Worm (Caenorhabditis elegans) whole organism, mixed stage, embryonic: Measurements from ENCODE around the gene T28C12.1.

Experiments
- ceh-39 ChIP-seq: fragments of 150-350 bp; optimal IDR thresholded peaks from 2 replicates; lab custom pipeline; 2014; ENCODE audit warnings: missing biosample characterization, missing genetic modification characterization
- ceh-83 ChIP-seq: fragments of 200-800 bp; sonication (Bioruptor generic); optimal IDR thresholded peaks from 2 replicates; lab custom pipeline; 2018; ENCODE audit warnings: mild to moderate bottlenecking, missing genetic modification characterization, missing compliant biosample characterization
- drap-1 ChIP-seq: fragments of 200-800 bp; sonication (Bioruptor generic); optimal IDR thresholded peaks from 3 replicates; lab custom pipeline; 2018; ENCODE audit warnings: mild to moderate bottlenecking, missing genetic modification characterization, missing compliant biosample characterization
- lsy-2 ChIP-seq: fragments of 150-350 bp; optimal IDR thresholded peaks from 2 replicates; lab custom pipeline; 2014; ENCODE audit warnings: missing biosample characterization, missing genetic modification characterization
- mls-2 ChIP-seq: sonication (generic microtip); optimal IDR thresholded peaks from 2 replicates; lab custom pipeline; 2016; ENCODE audit warnings: mild to moderate bottlenecking, missing genetic modification characterization, moderate library complexity, missing compliant biosample characterization
- nhr-2 ChIP-seq: fragments of 150-350 bp; optimal IDR thresholded peaks from 2 replicates; lab custom pipeline; 2014; ENCODE audit warnings: missing biosample characterization, missing genetic modification characterization
- nhr-237 ChIP-seq: fragments of 150-350 bp; optimal IDR thresholded peaks from 2 replicates; lab custom pipeline; 2014; ENCODE audit warnings: missing biosample characterization, missing genetic modification characterization
- nhr-28 ChIP-seq: fragments of 150-350 bp; optimal IDR thresholded peaks from 2 replicates; lab custom pipeline; 2014; ENCODE audit warnings: missing biosample characterization, missing genetic modification characterization
- nhr-76 ChIP-seq: sonication (generic microtip); optimal IDR thresholded peaks from 2 replicates; lab custom pipeline; 2017; ENCODE audit warnings: missing biosample characterization, missing genetic modification characterization
- pha-4 ChIP-seq: fragments of 150-350 bp; optimal IDR thresholded peaks from 2 replicates; lab custom pipeline; 2018; ENCODE audit warnings: missing biosample characterization, missing genetic modification reagents, missing genetic modification characterization
- snpc-4 ChIP-seq: fragments of 150-350 bp; optimal IDR thresholded peaks from 2 replicates; lab custom pipeline; 2014; ENCODE audit warnings: missing biosample characterization, missing genetic modification characterization
- unc-39 ChIP-seq: fragments of 150-350 bp; optimal IDR thresholded peaks from 2 replicates; lab custom pipeline; 2014; ENCODE audit warnings: missing biosample characterization, missing genetic modification characterization

DNA sequence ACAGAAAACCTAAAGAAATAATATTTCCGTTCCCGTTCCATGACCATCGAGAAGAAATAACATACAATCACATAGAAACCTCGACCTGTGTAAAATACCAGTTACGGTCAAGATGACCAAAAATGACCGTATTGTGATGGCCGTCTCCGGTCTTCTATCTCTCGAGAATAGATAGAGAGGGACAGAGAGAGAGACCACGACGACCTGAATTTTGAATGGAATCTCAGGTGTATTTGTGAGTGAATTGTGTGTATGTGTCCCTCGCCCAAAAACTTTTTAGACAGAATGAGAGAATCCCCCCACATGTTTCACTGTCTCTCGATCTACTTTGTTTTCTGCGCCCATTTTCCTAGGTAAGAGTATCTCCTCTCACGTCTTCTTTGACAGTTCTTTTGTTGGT, 23.1 kb downstream of the T28C12.1 start:
- TF ChIP-seq nhr-2 (tag; lab: Kevin White, UChicago) (no peak), nhr-237 (no peak), ceh-39 (no peak), unc-39 (no peak), snpc-4 (tag; lab: Kevin White, UChicago) (no peak), ceh-83 (GFP tag; lab: Kevin White, UChicago) (no peak), pha-4 (tag; lab: Kevin White, UChicago) (no peak), drap-1 (GFP tag; lab: Kevin White, UChicago) (no peak), nhr-28 (no peak), lsy-2 (tag; lab: Kevin White, UChicago) (no peak), mls-2 (no peak), nhr-76 (tag; lab: Kevin White, UChicago) (no peak)
